Fruit fly (Drosophila melanogaster): ENCODE data around the gene Trc8.
A peak's percentile ranks its signal among the peaks of the same experiment; 100 is the strongest.

Trc8 gene

DNA sequence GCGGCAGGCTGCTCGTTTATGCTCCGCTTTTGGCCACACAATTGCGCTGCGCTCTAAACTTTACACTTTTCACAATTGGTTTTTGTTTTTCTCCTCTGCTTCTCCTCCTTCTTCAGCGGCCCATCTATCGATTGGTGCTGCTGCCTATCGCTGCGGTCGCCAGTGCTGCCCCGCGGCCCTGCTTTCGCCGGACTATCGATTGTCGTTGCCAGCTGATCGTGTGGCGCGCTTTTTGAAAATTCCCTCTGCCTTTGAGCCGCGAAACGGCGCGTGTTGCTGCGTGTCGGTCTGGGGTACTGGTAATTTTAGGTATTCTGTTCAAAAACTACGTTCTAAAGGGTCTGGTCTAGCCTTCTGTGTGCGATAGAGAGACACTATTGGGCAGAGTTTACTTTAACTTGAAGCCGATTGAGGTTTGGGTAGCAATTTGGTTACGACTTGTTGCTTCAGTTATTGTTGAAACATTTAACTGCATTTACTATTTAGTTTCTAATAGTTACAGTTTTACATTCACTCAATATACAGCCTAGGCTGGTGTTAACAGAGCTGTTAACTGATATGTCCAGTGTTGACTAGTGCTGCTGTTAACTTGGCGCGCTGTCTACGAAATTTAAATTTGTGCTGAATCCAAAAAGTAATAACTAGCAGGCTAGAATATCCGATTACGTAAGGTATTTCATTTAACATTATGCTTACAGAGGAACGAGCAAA lies at the start of gene Trc8:
Gene Trc8, minus strand, starts transcription at position 392 of the 711 bp plus-strand sequence.
- no peak for TF ChIP-seq CG8478 (optimal IDR thresholded peaks at IDR 0.05)
- TF ChIP-seq CTCF (optimal IDR thresholded peaks at IDR 0.05) = peak in 1 of 2 experiments; percentile 24

DNA sequence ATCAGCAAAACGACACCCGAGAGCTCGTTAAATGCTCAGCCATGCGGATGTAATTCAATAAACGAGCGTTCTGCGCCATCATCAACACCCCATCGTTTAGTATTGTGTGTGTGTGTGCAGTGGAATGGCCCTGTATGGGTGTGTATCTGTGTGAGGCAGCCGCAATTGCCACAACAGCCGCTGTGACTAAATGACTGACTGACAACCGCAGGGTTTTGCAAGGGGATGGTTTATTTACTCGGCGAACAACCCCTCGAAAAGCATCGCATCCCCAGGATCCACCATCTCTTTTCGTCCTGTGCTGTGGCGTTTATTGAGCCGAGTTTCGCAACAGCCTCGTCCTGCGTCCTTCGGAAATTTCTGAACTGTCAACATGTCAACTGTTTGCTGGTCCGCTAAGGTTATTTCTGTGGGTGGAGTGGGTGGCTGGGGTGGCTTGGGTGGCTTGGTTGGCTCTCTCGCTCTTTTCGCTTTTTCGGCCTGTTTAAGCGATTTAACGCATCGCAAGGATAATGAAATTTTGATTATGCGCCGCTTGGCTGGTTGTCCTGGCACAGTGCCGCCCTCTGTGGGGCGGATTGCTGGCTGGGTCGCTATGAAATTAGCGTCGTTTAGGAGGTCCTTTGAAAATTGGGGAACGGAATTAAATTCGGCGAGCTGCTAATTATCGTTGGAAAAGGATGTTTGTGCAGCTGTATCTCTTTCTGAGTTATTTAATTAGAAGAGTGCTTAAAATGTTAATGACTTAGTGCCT lies 49.4 kb upstream of the Trc8 start:
- TF ChIP-seq CG8478 (optimal IDR thresholded peaks at IDR 0.05) (no peak), CTCF (optimal IDR thresholded peaks at IDR 0.05) (peak; percentile 72)

- TF ChIP-seq CG8478 (optimal IDR thresholded peaks at IDR 0.05) (no peak), CTCF (optimal IDR thresholded peaks at IDR 0.05) (no peak)
These were observed 47.1 kb upstream of the Trc8 start for dm6 chr3R:29550735-29551134.

dm6 chr3R:29549945-29550344 lies 46.3 kb upstream of the Trc8 start:
- TF ChIP-seq CTCF (optimal IDR thresholded peaks at IDR 0.05) = no peak
- no peak for TF ChIP-seq CG8478 (optimal IDR thresholded peaks at IDR 0.05)

DNA sequence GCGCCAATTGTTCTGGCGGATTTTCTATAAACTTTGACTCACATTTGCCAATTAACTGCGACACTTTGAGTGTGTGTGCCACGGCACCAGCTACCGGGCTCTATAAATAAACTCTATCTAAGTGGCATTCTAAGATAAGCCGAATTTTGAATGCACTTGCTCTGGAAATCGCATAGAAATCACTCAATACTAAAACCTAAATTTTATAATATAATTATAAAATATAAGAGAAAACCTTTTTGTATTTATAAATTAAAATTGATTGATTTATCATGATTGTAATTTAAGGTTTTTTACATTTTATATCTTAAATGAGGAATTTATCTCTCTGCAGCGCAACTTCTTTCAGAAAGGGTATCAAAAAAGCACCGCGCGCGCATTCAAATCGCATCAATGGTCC lies 45.6 kb upstream of the Trc8 start:
- TF ChIP-seq CG8478 (optimal IDR thresholded peaks at IDR 0.05) (no peak), CTCF (optimal IDR thresholded peaks at IDR 0.05) (no peak)

- TF ChIP-seq CTCF (optimal IDR thresholded peaks at IDR 0.05) (no peak), CG8478 (optimal IDR thresholded peaks at IDR 0.05) (no peak)
These were observed 45.2 kb upstream of the Trc8 start for dm6 chr3R:29548751-29549150.

- no peak for TF ChIP-seq CG8478 (optimal IDR thresholded peaks at IDR 0.05)
These were observed 44.4 kb upstream of the Trc8 start for dm6 chr3R:29547983-29548382.

DNA sequence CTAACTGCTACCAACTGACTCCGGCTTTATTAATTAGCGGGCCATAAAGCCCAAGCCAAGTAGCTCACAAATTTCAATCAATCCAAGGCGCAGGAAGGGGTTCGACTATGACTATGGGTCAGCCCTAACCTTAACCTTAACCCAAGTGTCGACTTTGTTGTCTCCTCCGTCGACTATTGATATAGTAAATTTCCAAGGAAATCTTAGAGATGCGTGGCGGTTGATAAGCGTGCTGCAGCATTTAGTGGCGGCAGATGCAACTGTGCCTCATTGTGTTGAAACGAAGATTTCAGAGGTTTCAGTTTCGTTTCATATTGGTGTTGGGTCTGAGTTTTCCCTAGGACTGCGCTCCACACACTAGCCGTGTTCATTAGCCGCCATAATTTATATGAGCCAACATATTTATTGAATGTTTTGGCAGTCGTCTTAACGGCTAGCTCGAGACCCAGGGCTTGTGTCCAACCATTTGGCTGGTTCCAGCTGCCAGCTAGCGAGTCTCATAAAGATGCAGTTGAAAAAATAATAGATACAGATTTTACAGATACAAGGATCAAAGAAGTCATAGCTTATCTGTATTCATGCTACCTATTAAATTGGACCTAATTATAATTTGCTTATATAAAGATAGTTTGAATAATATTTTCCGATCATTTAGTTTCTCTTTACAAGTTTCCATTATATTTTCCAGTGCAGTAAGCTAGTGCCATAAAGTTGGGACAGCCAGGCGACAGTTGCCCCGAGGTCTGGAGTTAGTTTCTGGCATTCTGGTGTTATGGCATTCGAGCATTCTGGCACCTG lies 43.8 kb upstream of the Trc8 start:
- TF ChIP-seq CG8478 (optimal IDR thresholded peaks at IDR 0.05) (no peak), CTCF (optimal IDR thresholded peaks at IDR 0.05) (no peak)

dm6 chr3R:29546418-29546817 lies 42.8 kb upstream of the Trc8 start:
- no peak for TF ChIP-seq CTCF (optimal IDR thresholded peaks at IDR 0.05)
- TF ChIP-seq CG8478 (optimal IDR thresholded peaks at IDR 0.05) = no peak

DNA sequence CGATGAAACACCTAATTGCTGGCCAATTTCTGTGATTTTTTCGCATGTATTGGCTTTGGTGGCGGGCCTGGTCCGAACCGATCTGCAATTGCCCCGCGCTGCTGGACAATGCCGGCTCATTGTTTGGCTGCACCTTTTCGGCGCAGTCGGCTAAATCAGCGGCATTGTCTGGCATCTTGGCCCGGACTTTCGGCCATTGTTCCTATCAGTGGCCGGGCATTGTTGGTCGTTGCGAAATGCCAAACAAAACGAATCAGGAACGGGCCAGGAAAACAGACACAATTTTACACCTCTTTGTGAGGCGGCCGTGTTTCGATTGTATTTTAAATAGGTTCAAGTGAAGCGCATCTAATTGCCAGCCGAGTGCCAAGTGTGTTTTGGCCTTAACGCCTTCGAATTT lies 41.6 kb upstream of the Trc8 start:
- TF ChIP-seq CTCF (optimal IDR thresholded peaks at IDR 0.05) (no peak), CG8478 (optimal IDR thresholded peaks at IDR 0.05) (no peak)

dm6 chr3R:29540948-29541741 lies 37.5 kb upstream of the Trc8 start:
- TF ChIP-seq CG8478 (optimal IDR thresholded peaks at IDR 0.05) = no peak
- TF ChIP-seq CTCF (optimal IDR thresholded peaks at IDR 0.05) = no peak

dm6 chr3R:29538436-29538835 lies 34.8 kb upstream of the Trc8 start:
- TF ChIP-seq CG8478 (optimal IDR thresholded peaks at IDR 0.05) = no peak
- TF ChIP-seq CTCF (optimal IDR thresholded peaks at IDR 0.05) = no peak

- TF ChIP-seq CTCF (optimal IDR thresholded peaks at IDR 0.05) (no peak), CG8478 (optimal IDR thresholded peaks at IDR 0.05) (no peak)
These were observed 23.0 kb upstream of the Trc8 start for dm6 chr3R:29526565-29526964.

DNA sequence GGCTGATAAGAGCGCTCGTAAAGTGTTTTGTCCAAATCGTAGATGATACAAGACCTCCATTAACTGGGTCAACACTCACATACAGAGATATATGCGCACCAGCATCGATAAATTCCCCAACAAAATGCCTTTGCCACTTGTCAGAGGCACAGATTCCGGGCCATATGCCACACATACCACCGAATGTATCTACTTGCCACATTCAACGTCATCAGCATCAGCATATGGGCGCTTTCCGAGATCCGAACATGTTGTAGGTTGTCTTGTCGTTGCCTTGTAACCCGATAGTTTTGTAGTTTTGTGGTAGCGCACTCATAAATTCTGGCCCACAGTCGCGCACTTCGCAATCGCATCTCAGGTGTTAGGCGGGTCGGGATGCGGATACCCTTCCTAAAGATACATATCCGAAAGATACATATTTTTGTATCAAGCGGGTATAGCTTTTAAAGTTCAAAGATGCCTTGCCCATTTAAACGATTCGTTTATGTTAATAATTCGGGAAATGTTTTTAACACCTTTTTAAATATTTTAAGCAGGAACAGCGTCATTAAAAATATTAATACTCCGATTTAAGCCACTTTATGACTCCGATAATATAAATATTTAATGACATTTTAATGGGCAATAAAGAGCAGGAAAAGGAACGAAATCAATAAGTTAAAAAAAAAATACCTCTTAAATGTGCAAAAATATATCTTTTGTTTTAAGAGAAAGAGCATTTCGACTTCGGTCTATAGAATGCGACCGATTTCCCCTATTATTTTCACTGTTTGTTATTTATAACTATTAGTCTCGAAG lies 20.6 kb upstream of the Trc8 start:
- TF ChIP-seq CG8478 (optimal IDR thresholded peaks at IDR 0.05) (no peak), CTCF (optimal IDR thresholded peaks at IDR 0.05) (no peak)

Data from S2 (cell line).